Worm (Caenorhabditis elegans) whole organism, early embryonic: ENCODE results near the gene plep-1.

Source experiments
- B0310.2 ChIP-seq: sonication (generic microtip); optimal IDR thresholded peaks from 2 replicates; lab custom pipeline; 2016; ENCODE audit warnings: mild to moderate bottlenecking, missing genetic modification characterization, missing compliant biosample characterization
- F13C5.2 ChIP-seq: sonication (generic microtip); optimal IDR thresholded peaks from 2 replicates; lab custom pipeline; 2017; ENCODE audit warnings: mild to moderate bottlenecking, missing genetic modification characterization, inconsistent platforms, missing compliant biosample characterization
- aly-1 ChIP-seq: sonication (generic microtip); optimal IDR thresholded peaks from 2 replicates; lab custom pipeline; 2016; ENCODE audit warnings: missing genetic modification characterization, missing compliant biosample characterization
- ama-1 ChIP-seq: fragments of 150-350 bp; optimal IDR thresholded peaks from 2 replicates; lab custom pipeline; 2014
- ceh-13 ChIP-seq: fragments of 200-800 bp; sonication (Bioruptor generic); optimal IDR thresholded peaks from 2 replicates; lab custom pipeline; 2018; ENCODE audit warnings: mild to moderate bottlenecking, missing genetic modification characterization, missing compliant biosample characterization
- ceh-36 ChIP-seq: sonication (generic microtip); optimal IDR thresholded peaks from 2 replicates; lab custom pipeline; 2016; ENCODE audit warnings: missing genetic modification characterization, inconsistent platforms, missing compliant biosample characterization
- ets-7 ChIP-seq: sonication (generic microtip); optimal IDR thresholded peaks from 2 replicates; lab custom pipeline; 2016; ENCODE audit warnings: missing genotype, missing genetic modification characterization, missing compliant biosample characterization
- flt-1 ChIP-seq: fragments of 200-800 bp; sonication (Bioruptor generic); IDR thresholded peaks from 2 replicates; pipeline ENCODE4 v1.3.6; 2022; ENCODE audit warnings: missing genetic modification characterization, missing compliant biosample characterization
- hmbx-1 ChIP-seq: sonication (generic microtip); optimal IDR thresholded peaks from 2 replicates; lab custom pipeline; 2016; ENCODE audit warnings: mild to moderate bottlenecking, missing genetic modification characterization, missing compliant biosample characterization
- hmg-4 ChIP-seq: fragments of 200-800 bp; sonication (Bioruptor generic); optimal IDR thresholded peaks from 2 replicates; lab custom pipeline; 2018; ENCODE audit warnings: mild to moderate bottlenecking, missing genetic modification characterization, missing compliant biosample characterization
- hnd-1 ChIP-seq: sonication (generic microtip); optimal IDR thresholded peaks from 2 replicates; lab custom pipeline; 2016; ENCODE audit warnings: missing genetic modification characterization, missing compliant biosample characterization
- pes-1 ChIP-seq: fragments of 200-800 bp; sonication (Bioruptor generic); IDR thresholded peaks from 2 replicates; pipeline ENCODE4 v1.3.6; 2022; ENCODE audit warnings: missing genetic modification reagents, missing genetic modification characterization, missing compliant biosample characterization
- scrt-1 ChIP-seq: fragments of 200-800 bp; sonication (Bioruptor generic); IDR thresholded peaks from 2 replicates; pipeline ENCODE4 v1.3.6; 2022; ENCODE audit warnings: missing genetic modification characterization, missing compliant biosample characterization
- sea-1 ChIP-seq: fragments of 200-800 bp; sonication (Bioruptor generic); conservative IDR thresholded peaks from 2 replicates; pipeline ENCODE4 v1.3.6; 2022; ENCODE audit warnings: missing genetic modification characterization, missing compliant biosample characterization
- tbx-11 ChIP-seq: fragments of 200-800 bp; sonication (Bioruptor generic); IDR thresholded peaks from 2 replicates; pipeline ENCODE4 v1.3.6; 2022; ENCODE audit warnings: missing genetic modification characterization, missing compliant biosample characterization
- tbx-37 ChIP-seq: fragments of 200-800 bp; sonication (Bioruptor generic); conservative IDR thresholded peaks from 2 replicates; pipeline ENCODE4 v1.3.6; 2022; ENCODE audit warnings: missing genetic modification reagents, missing genetic modification characterization, missing compliant biosample characterization
- tra-4 ChIP-seq: sonication (generic microtip); optimal IDR thresholded peaks from 2 replicates; lab custom pipeline; 2017; ENCODE audit warnings: missing genetic modification characterization, missing compliant biosample characterization

Gene plep-1

DNA sequence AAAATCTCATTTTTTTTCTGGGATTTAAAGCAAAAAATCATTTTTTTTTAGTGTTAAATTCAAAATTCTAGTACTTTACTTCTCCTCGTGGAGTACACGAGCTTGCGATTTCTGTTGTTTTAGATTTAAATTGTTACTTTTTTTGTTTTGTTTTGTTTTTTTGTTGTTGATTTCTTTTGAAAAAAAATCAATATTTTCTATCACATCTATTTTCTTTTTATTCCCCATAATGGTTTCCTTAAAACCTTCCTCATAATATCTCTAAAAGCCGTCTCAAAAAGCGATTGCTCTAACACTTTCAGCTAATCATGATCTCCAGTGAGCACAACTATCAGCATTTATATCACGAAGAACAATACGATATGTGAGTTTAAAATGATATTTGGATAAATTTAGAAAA, 22.4 kb upstream of the plep-1 start, which contains the start of gene madf-3:
Gene madf-3 (plus strand): TSS at position 301 of the 400 bp plus-strand sequence.
- no peak for TF ChIP-seq tbx-37 (GFP tag; lab: Robert Waterston, UW)
- TF ChIP-seq B0310.2 (tag; lab: Kevin White, UChicago), result no peak
- no peak for TF ChIP-seq flt-1 (GFP tag; lab: Robert Waterston, UW)
- no peak for TF ChIP-seq hnd-1
- TF ChIP-seq hmbx-1, result no peak
- TF ChIP-seq sea-1 (GFP tag; lab: Robert Waterston, UW), result no peak
- no peak for TF ChIP-seq scrt-1
- TF ChIP-seq tra-4 (tag; lab: Kevin White, UChicago), result no peak
- no peak for TF ChIP-seq F13C5.2 (tag; lab: Kevin White, UChicago)
- TF ChIP-seq hmg-4 (GFP tag; lab: Kevin White, UChicago), result no peak
- no peak for TF ChIP-seq tbx-11 (GFP tag; lab: Robert Waterston, UW)
- no peak for TF ChIP-seq ama-1
- no peak for TF ChIP-seq aly-1 (tag; lab: Kevin White, UChicago)
- TF ChIP-seq ceh-13 (GFP tag; lab: Kevin White, UChicago), result no peak
- no peak for TF ChIP-seq ets-7 (tag; lab: Kevin White, UChicago)
- no peak for TF ChIP-seq ceh-36 (tag; lab: Kevin White, UChicago)

- no peak for TF ChIP-seq hnd-1
- TF ChIP-seq ceh-36 (tag; lab: Kevin White, UChicago), result no peak
- TF ChIP-seq tbx-37 (GFP tag; lab: Robert Waterston, UW), result no peak
- TF ChIP-seq flt-1 (GFP tag; lab: Robert Waterston, UW), result no peak
- no peak for TF ChIP-seq B0310.2 (tag; lab: Kevin White, UChicago)
- TF ChIP-seq F13C5.2 (tag; lab: Kevin White, UChicago), result no peak
- TF ChIP-seq ceh-13 (GFP tag; lab: Kevin White, UChicago), result no peak
- no peak for TF ChIP-seq hmg-4 (GFP tag; lab: Kevin White, UChicago)
- TF ChIP-seq aly-1 (tag; lab: Kevin White, UChicago), result no peak
- TF ChIP-seq tbx-11 (GFP tag; lab: Robert Waterston, UW), result no peak
- TF ChIP-seq scrt-1, result no peak
Observed at ce11 chrII:4328716-4329115, 16.7 kb upstream of the plep-1 start, which contains the start of gene H20J04.4. Gene H20J04.4 (plus strand): TSS chrII:4329016.

DNA sequence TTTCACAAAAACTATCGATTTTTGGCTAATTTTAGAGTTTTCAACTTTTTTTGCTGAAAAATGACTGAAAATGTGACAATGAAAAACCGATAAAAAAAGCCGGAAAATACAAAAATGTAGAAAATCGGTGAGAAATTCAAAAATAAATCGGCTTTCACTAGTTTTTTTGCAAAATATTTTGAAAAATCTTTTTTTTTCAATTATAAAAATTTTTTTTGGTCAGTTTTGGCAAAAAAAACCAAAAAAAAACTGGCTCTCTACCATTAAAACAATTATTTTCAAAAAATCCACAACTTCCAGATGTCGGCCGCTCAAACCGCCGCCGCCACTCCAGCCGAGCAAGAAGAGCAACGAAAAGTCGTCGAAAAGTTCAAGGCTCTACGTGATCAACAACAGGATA, 14.4 kb upstream of the plep-1 start, which contains the start of gene pfd-2:
Gene pfd-2 (plus strand): TSS at position 301 of the 400 bp plus-strand sequence.
- TF ChIP-seq pes-1 (GFP tag; lab: Robert Waterston, UW) (no peak), hmg-4 (GFP tag; lab: Kevin White, UChicago) (no peak), ama-1 (no peak), B0310.2 (tag; lab: Kevin White, UChicago) (no peak), tbx-11 (GFP tag; lab: Robert Waterston, UW) (no peak), flt-1 (GFP tag; lab: Robert Waterston, UW) (no peak), scrt-1 (no peak), aly-1 (tag; lab: Kevin White, UChicago) (no peak)

- no peak for TF ChIP-seq hmbx-1
- no peak for TF ChIP-seq F13C5.2 (tag; lab: Kevin White, UChicago)
- no peak for TF ChIP-seq scrt-1
- no peak for TF ChIP-seq hnd-1
- no peak for TF ChIP-seq ets-7 (tag; lab: Kevin White, UChicago)
- TF ChIP-seq ama-1, result no peak
- no peak for TF ChIP-seq tbx-11 (GFP tag; lab: Robert Waterston, UW)
- no peak for TF ChIP-seq tbx-37 (GFP tag; lab: Robert Waterston, UW)
- no peak for TF ChIP-seq pes-1 (GFP tag; lab: Robert Waterston, UW)
- no peak for TF ChIP-seq hmg-4 (GFP tag; lab: Kevin White, UChicago)
- TF ChIP-seq ceh-36 (tag; lab: Kevin White, UChicago), result no peak
- TF ChIP-seq ceh-13 (GFP tag; lab: Kevin White, UChicago), result no peak
- TF ChIP-seq sea-1 (GFP tag; lab: Robert Waterston, UW), result no peak
- no peak for TF ChIP-seq B0310.2 (tag; lab: Kevin White, UChicago)
- no peak for TF ChIP-seq flt-1 (GFP tag; lab: Robert Waterston, UW)
- no peak for TF ChIP-seq aly-1 (tag; lab: Kevin White, UChicago)
- no peak for TF ChIP-seq tra-4 (tag; lab: Kevin White, UChicago)
Observed at ce11 chrII:4324061-4324460, 12.0 kb upstream of the plep-1 start, which contains the start of gene mog-2. Gene mog-2 (plus strand): TSS chrII:4324361.

- TF ChIP-seq sea-1 (GFP tag; lab: Robert Waterston, UW) (no peak), tra-4 (tag; lab: Kevin White, UChicago) (no peak), tbx-37 (GFP tag; lab: Robert Waterston, UW) (no peak), ceh-36 (tag; lab: Kevin White, UChicago) (no peak), scrt-1 (no peak), hmbx-1 (no peak), hmg-4 (GFP tag; lab: Kevin White, UChicago) (no peak), flt-1 (GFP tag; lab: Robert Waterston, UW) (no peak), tbx-11 (GFP tag; lab: Robert Waterston, UW) (no peak), hnd-1 (no peak), F13C5.2 (tag; lab: Kevin White, UChicago) (no peak), ceh-13 (GFP tag; lab: Kevin White, UChicago) (no peak), B0310.2 (tag; lab: Kevin White, UChicago) (no peak), ama-1 (no peak), ets-7 (tag; lab: Kevin White, UChicago) (no peak), aly-1 (tag; lab: Kevin White, UChicago) (no peak)
Observed at ce11 chrII:4322871-4323270, 10.9 kb upstream of the plep-1 start, which contains the start of gene H20J04.6. Gene H20J04.6 (plus strand): TSS chrII:4323256.

- TF ChIP-seq tra-4 (tag; lab: Kevin White, UChicago) (no peak), B0310.2 (tag; lab: Kevin White, UChicago) (no peak), hmbx-1 (no peak), ceh-36 (tag; lab: Kevin White, UChicago) (no peak), scrt-1 (no peak), flt-1 (GFP tag; lab: Robert Waterston, UW) (no peak), hnd-1 (no peak), hmg-4 (GFP tag; lab: Kevin White, UChicago) (no peak), F13C5.2 (tag; lab: Kevin White, UChicago) (no peak), sea-1 (GFP tag; lab: Robert Waterston, UW) (no peak), tbx-11 (GFP tag; lab: Robert Waterston, UW) (no peak), pes-1 (GFP tag; lab: Robert Waterston, UW) (no peak), tbx-37 (GFP tag; lab: Robert Waterston, UW) (no peak), aly-1 (tag; lab: Kevin White, UChicago) (no peak), ceh-13 (GFP tag; lab: Kevin White, UChicago) (no peak), ama-1 (no peak)
Observed at ce11 chrII:4321766-4322165, 9.8 kb upstream of the plep-1 start, which contains the start of gene Y52E8A.1. Gene Y52E8A.1 (plus strand): TSS chrII:4322066.
